Fruit fly (Drosophila melanogaster): ENCODE data around the gene Cp15.

DNA sequence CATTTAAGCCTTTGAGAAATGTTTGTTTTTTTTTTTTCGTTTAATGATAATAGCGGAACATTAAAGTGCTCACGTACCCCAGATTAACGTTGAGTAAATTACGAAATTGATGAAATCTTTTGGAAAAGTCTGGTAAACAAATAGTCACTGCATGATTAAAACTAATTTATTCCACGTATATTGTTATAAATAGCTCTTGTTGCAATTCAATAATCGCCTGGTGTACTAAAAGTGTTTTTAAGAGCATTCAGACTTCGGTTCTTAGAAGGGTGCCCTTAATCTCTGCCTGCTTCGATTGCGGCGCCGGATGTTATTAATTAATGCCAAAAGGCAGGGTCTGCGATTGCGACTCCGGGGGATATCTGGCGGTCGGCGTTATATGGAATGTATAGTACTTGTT, 19.4 kb upstream of the Cp15 start:
- TF ChIP-seq CG6276 (GFP tag; optimal IDR thresholded peaks at IDR 0.05) = no peak
- no peak for TF ChIP-seq CG11762 (GFP tag; optimal IDR thresholded peaks at IDR 0.05; ENCODE audit: insufficient read depth)
- TF ChIP-seq fkh (GFP tag; optimal IDR thresholded peaks at IDR 0.05) = no peak
- TF ChIP-seq Sox102F (GFP tag; optimal IDR thresholded peaks at IDR 0.05) = no peak
- no peak for TF ChIP-seq CG6854 (GFP tag; optimal IDR thresholded peaks at IDR 0.05)
- TF ChIP-seq Sox14 (GFP tag; optimal IDR thresholded peaks at IDR 0.05) = no peak
- TF ChIP-seq CG11902 (GFP tag; optimal IDR thresholded peaks at IDR 0.05) = no peak
- no peak for TF ChIP-seq Lpt (GFP tag; optimal IDR thresholded peaks at IDR 0.05)
- TF ChIP-seq Hr4 (GFP tag; optimal IDR thresholded peaks at IDR 0.05) = no peak
- TF ChIP-seq esn (GFP tag; optimal IDR thresholded peaks at IDR 0.05) = no peak
- no peak for TF ChIP-seq Gug (GFP tag; IDR thresholded peaks at IDR 0.05)
